Worm (Caenorhabditis elegans) whole organism, L4 larva: ENCODE measurements around the gene bus-8A.
A peak's percentile ranks its signal among the peaks of the same experiment; 100 is the strongest.

Source experiments
- F10B5.3 ChIP-seq: sonication (generic microtip); optimal IDR thresholded peaks from 2 replicates; lab custom pipeline; 2016; ENCODE audit warnings: mild to moderate bottlenecking, missing genetic modification characterization, missing compliant biosample characterization
- F26F4.8 ChIP-seq: fragments of 200-800 bp; sonication (Bioruptor generic); conservative IDR thresholded peaks from 2 replicates; pipeline ENCODE4 v1.3.6; 2022; ENCODE audit warnings: missing genetic modification characterization, missing compliant biosample characterization
- F37D6.2 ChIP-seq: sonication (generic microtip); optimal IDR thresholded peaks from 2 replicates; lab custom pipeline; 2016; ENCODE audit warnings: mild to moderate bottlenecking, missing genetic modification characterization, missing compliant biosample characterization
- F44E2.7 ChIP-seq: fragments of 200-800 bp; sonication (Bioruptor generic); IDR thresholded peaks from 2 replicates; pipeline ENCODE4 v2.1.2; 2022; ENCODE audit warnings: missing genetic modification characterization, missing compliant biosample characterization
- Y5F2A.4 ChIP-seq: fragments of 200-800 bp; sonication (Bioruptor generic); optimal IDR thresholded peaks from 2 replicates; lab custom pipeline; 2018; ENCODE audit warnings: mild to moderate bottlenecking, missing genetic modification characterization, missing compliant biosample characterization
- ZK337.2 ChIP-seq: fragments of 200-800 bp; sonication (Bioruptor generic); IDR thresholded peaks from 2 replicates; pipeline ENCODE4 v1.3.6; 2022; ENCODE audit warnings: missing genetic modification reagents, missing genetic modification characterization, missing compliant biosample characterization
- ZK546.5 ChIP-seq, 2 experiments: sonication (generic microtip); optimal IDR thresholded peaks; 2 replicates each; lab custom pipeline; 2017; ENCODE audit warnings: missing biosample characterization in 2 of 2, missing genetic modification characterization in 2 of 2
- aha-1 ChIP-seq: fragments of 150-350 bp; peaks from one replicate; lab custom pipeline; 2014; ENCODE audit warnings: missing biosample characterization, missing genetic modification characterization
- ama-1 ChIP-seq: fragments of 150-350 bp; optimal IDR thresholded peaks from 2 replicates; lab custom pipeline; 2014; ENCODE audit warnings: inconsistent platforms, mixed read lengths
- attf-4 ChIP-seq: sonication (generic microtip); optimal IDR thresholded peaks from 3 replicates; lab custom pipeline; 2017; ENCODE audit warnings: missing biosample characterization, missing genetic modification characterization
- ceh-20 ChIP-seq: fragments of 200-800 bp; sonication (Bioruptor generic); IDR thresholded peaks from 2 replicates; pipeline ENCODE4 v1.3.6; 2022; ENCODE audit warnings: missing genetic modification reagents, missing genetic modification characterization, missing compliant biosample characterization
- ceh-44 ChIP-seq: fragments of 200-800 bp; sonication (Bioruptor generic); IDR thresholded peaks from 2 replicates; pipeline ENCODE4 v1.3.6; 2022; ENCODE audit warnings: missing genetic modification reagents, missing genetic modification characterization, missing compliant biosample characterization
- cey-2 ChIP-seq: sonication (generic microtip); optimal IDR thresholded peaks from 3 replicates; lab custom pipeline; 2017; ENCODE audit warnings: missing genetic modification characterization, mild to moderate bottlenecking, missing compliant biosample characterization, antibody characterized with exemption, borderline replicate concordance; ENCODE audit not compliant: insufficient read depth
- daf-19 ChIP-seq: fragments of 200-800 bp; sonication (Bioruptor generic); conservative IDR thresholded peaks from 2 replicates; pipeline ENCODE4 v1.3.6; 2022; ENCODE audit warnings: missing genetic modification characterization, missing compliant biosample characterization
- dmd-8 ChIP-seq: fragments of 200-800 bp; sonication (Bioruptor generic); IDR thresholded peaks from 2 replicates; pipeline ENCODE4 v1.3.6; 2022; ENCODE audit warnings: missing genetic modification characterization, missing compliant biosample characterization
- dpl-1 ChIP-seq: fragments of 150-350 bp; optimal IDR thresholded peaks from 2 replicates; lab custom pipeline; 2014; ENCODE audit warnings: missing biosample characterization, missing genetic modification reagents, missing genetic modification characterization
- dve-1 ChIP-seq: sonication (generic microtip); optimal IDR thresholded peaks from 2 replicates; lab custom pipeline; 2017; ENCODE audit warnings: antibody characterized with exemption, mild to moderate bottlenecking, missing genetic modification characterization, missing compliant biosample characterization; ENCODE audit not compliant: insufficient read depth
- egl-27 ChIP-seq: sonication (generic microtip); optimal IDR thresholded peaks from 3 replicates; lab custom pipeline; 2017; ENCODE audit warnings: missing biosample characterization, missing genetic modification reagents, missing genetic modification characterization
- egl-43 ChIP-seq: fragments of 200-800 bp; sonication (Bioruptor generic); IDR thresholded peaks from 2 replicates; pipeline ENCODE4 v1.3.6; 2022; ENCODE audit warnings: missing genetic modification reagents, missing genetic modification characterization, missing compliant biosample characterization
- fos-1 ChIP-seq: fragments of 150-350 bp; optimal IDR thresholded peaks from 2 replicates; lab custom pipeline; 2014; ENCODE audit warnings: missing biosample characterization, missing genetic modification characterization
- hif-1 ChIP-seq, 2 experiments: sonication (generic microtip); optimal IDR thresholded peaks; 2 replicates each; lab custom pipeline; 2016 to 2017; ENCODE audit warnings: missing compliant biosample characterization in 2 of 2, missing genetic modification characterization in 2 of 2, missing genetic modification reagents in 2 of 2, missing genotype in 2 of 2, mild to moderate bottlenecking in 1 of 2
- hlh-11 ChIP-seq: fragments of 200-800 bp; sonication (Bioruptor generic); optimal IDR thresholded peaks from 2 replicates; lab custom pipeline; 2018; ENCODE audit warnings: mild to moderate bottlenecking, missing genetic modification characterization, missing compliant biosample characterization
- hlh-30 ChIP-seq: sonication (generic microtip); optimal IDR thresholded peaks from 2 replicates; lab custom pipeline; 2017; ENCODE audit warnings: antibody characterized with exemption, mild to moderate bottlenecking, missing genetic modification characterization, missing compliant biosample characterization; ENCODE audit not compliant: insufficient read depth
- jun-1 ChIP-seq: fragments of 150-350 bp; optimal IDR thresholded peaks from 2 replicates; lab custom pipeline; 2014; ENCODE audit warnings: missing biosample characterization, missing genetic modification reagents, missing genetic modification characterization
- lin-15B ChIP-seq: fragments of 150-350 bp; sonication (generic microtip); optimal IDR thresholded peaks from 3 replicates; lab custom pipeline; 2014; ENCODE audit warnings: missing biosample characterization, missing genetic modification characterization
- lin-29 ChIP-seq: fragments of 200-800 bp; sonication (Bioruptor generic); IDR thresholded peaks from 2 replicates; pipeline ENCODE4 v1.3.6; 2022; ENCODE audit warnings: missing genetic modification reagents, missing genetic modification characterization, missing compliant biosample characterization
- lsy-2 ChIP-seq, 2 experiments: fragments of 150-350 bp in 1 of 2; sonication (generic microtip) in 1 of 2; optimal IDR thresholded peaks; 2 replicates each; lab custom pipeline; 2014 to 2017; ENCODE audit warnings: missing biosample characterization in 2 of 2, missing genetic modification characterization in 2 of 2
- madf-9 ChIP-seq: fragments of 200-800 bp; sonication (Bioruptor generic); conservative IDR thresholded peaks from 2 replicates; pipeline ENCODE4 v1.3.6; 2022; ENCODE audit warnings: missing genetic modification reagents, missing genetic modification characterization, missing compliant biosample characterization
- mes-2 ChIP-seq: sonication (generic microtip); optimal IDR thresholded peaks from 2 replicates; lab custom pipeline; 2016; ENCODE audit warnings: missing genotype, mild to moderate bottlenecking, missing genetic modification characterization, missing compliant biosample characterization; ENCODE audit not compliant: poor library complexity, severe bottlenecking
- mxl-2 ChIP-seq: fragments of 200-800 bp; sonication (Bioruptor generic); conservative IDR thresholded peaks from 2 replicates; pipeline ENCODE4 v1.3.6; 2022; ENCODE audit warnings: missing genetic modification reagents, missing genetic modification characterization, missing compliant biosample characterization
- nhr-111 ChIP-seq: fragments of 200-800 bp; sonication (Bioruptor generic); optimal IDR thresholded peaks from 2 replicates; lab custom pipeline; 2018; ENCODE audit warnings: mild to moderate bottlenecking, missing genetic modification characterization, missing compliant biosample characterization
- nhr-237 ChIP-seq: sonication (generic microtip); optimal IDR thresholded peaks from 2 replicates; lab custom pipeline; 2017; ENCODE audit warnings: missing biosample characterization, missing genetic modification characterization
- nhr-25 ChIP-seq: sonication (generic microtip); optimal IDR thresholded peaks from 2 replicates; lab custom pipeline; 2017; ENCODE audit warnings: missing genetic modification characterization, mild to moderate bottlenecking, missing compliant biosample characterization, antibody characterized with exemption, moderate library complexity, borderline replicate concordance; ENCODE audit not compliant: insufficient read depth
- nhr-77 ChIP-seq: fragments of 150-350 bp; optimal IDR thresholded peaks from 2 replicates; lab custom pipeline; 2014; ENCODE audit warnings: missing biosample characterization, missing genetic modification characterization
- pqm-1 ChIP-seq: sonication (generic microtip); optimal IDR thresholded peaks from 2 replicates; lab custom pipeline; 2017; ENCODE audit warnings: missing biosample characterization, missing genetic modification characterization
- rbr-2 ChIP-seq: sonication (generic microtip); optimal IDR thresholded peaks from 2 replicates; lab custom pipeline; 2016; ENCODE audit warnings: missing genotype, missing genetic modification characterization, missing compliant biosample characterization
- sdz-12 ChIP-seq: fragments of 200-800 bp; sonication (Bioruptor generic); optimal IDR thresholded peaks from 2 replicates; lab custom pipeline; 2018; ENCODE audit warnings: mild to moderate bottlenecking, missing genetic modification characterization, missing compliant biosample characterization
- set-16 ChIP-seq: fragments of 200-800 bp; sonication (Bioruptor generic); IDR thresholded peaks from 2 replicates; pipeline ENCODE4 v1.3.6; 2022; ENCODE audit warnings: missing genetic modification reagents, missing genetic modification characterization, missing compliant biosample characterization
- snpc-4 ChIP-seq: fragments of 150-350 bp; optimal IDR thresholded peaks from 2 replicates; lab custom pipeline; 2014; ENCODE audit warnings: missing biosample characterization, missing genetic modification characterization
- spr-1 ChIP-seq: sonication (generic microtip); optimal IDR thresholded peaks from 2 replicates; lab custom pipeline; 2016; ENCODE audit warnings: mild to moderate bottlenecking, missing genetic modification characterization, missing compliant biosample characterization
- tag-97 ChIP-seq: fragments of 200-800 bp; sonication (Bioruptor generic); IDR thresholded peaks from 2 replicates; pipeline ENCODE4 v1.3.6; 2022; ENCODE audit warnings: missing genetic modification characterization, missing compliant biosample characterization
- unc-130 ChIP-seq: sonication (generic microtip); optimal IDR thresholded peaks from 2 replicates; lab custom pipeline; 2016; ENCODE audit warnings: missing genetic modification reagents, missing genetic modification characterization, missing compliant biosample characterization
- unc-39 ChIP-seq: sonication (generic microtip); optimal IDR thresholded peaks from 2 replicates; lab custom pipeline; 2017; ENCODE audit warnings: missing biosample characterization, missing genetic modification characterization
- unc-62 ChIP-seq, 3 experiments: fragments of 150-350 bp in 1 of 3; sonication (generic microtip); optimal IDR thresholded peaks in 2 of 3; peaks in 1 of 3; 1 replicate in 1 of 3; 2 replicates in 2 of 3; lab custom pipeline; 2014 to 2017; ENCODE audit warnings: missing biosample characterization in 3 of 3, missing genetic modification characterization in 3 of 3, missing genetic modification reagents in 3 of 3, missing genotype in 1 of 3
- vab-7 ChIP-seq: fragments of 200-800 bp; sonication (Bioruptor generic); IDR thresholded peaks from 2 replicates; pipeline ENCODE4 v1.3.6; 2022; ENCODE audit warnings: missing genetic modification reagents, missing genetic modification characterization, missing compliant biosample characterization
- zag-1 ChIP-seq: fragments of 150-350 bp; optimal IDR thresholded peaks from 2 replicates; lab custom pipeline; 2014; ENCODE audit warnings: missing biosample characterization, missing genetic modification characterization
- zip-2 ChIP-seq: fragments of 150-350 bp; optimal IDR thresholded peaks from 2 replicates; lab custom pipeline; 2014; ENCODE audit warnings: missing biosample characterization, missing genetic modification characterization

Gene bus-8A

DNA sequence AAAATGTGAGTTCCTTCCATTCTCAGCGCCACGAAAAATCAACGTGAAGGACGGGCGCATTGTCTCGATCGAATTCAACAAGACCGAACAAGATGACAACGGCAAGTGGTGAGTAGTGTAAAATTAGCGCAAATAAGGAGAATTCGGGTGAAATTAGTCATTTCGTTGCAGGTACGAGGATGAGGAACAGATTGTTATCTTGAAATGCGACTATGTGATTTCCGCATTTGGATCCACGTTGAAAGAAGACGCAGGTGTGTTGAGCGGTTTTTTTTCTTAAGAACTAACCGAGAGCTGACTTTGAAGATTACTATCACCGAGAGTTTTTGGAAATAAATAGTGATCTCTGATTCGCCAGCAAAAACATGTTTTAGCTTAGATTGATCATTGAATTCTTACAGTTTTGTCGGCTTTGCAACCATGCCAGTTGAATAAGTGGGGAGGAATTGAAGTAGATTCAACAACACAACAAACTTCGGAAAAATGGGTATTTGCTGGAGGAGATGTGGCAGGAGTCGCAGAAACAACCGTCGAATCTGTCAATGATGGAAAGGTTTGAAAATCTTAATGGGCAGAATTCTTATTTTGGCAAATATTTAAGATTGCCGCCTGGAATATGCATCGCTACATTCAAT is 22.5 kb upstream of the bus-8A start:
- peak; percentile 41 for TF ChIP-seq aha-1 (tag; lab: Kevin White, UChicago)
- TF ChIP-seq jun-1 (tag; lab: Kevin White, UChicago) = no peak
- TF ChIP-seq unc-62 (GFP tag; optimal IDR thresholded peaks at IDR 0.05 in 1 of 2; lab: Kevin White, UChicago) = peak in 1 of 2 experiments; percentile 91
- no peak for TF ChIP-seq unc-62 (tag; optimal IDR thresholded peaks at IDR 0.05; lab: Kevin White, UChicago)

DNA sequence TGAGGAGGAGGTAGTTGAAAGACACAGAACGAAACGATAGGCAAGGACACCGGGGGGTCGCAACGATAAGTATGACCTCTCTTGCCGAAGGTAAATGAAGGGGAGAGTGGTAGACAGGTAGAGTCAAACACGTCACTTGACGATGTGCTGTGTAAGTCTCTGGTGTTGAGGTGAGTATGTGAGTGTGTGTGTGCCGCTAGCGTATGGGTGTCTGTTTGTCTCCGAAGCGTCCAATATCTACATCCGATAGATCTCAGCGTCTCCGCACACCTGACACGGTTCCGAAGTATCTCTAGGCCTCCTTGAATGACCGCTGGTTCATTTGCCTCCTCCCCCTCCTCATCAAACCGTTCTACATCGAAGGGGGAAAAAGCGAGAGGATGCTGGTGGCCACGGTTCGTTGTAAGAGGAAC is 17.5 kb upstream of the bus-8A start:
- peak; percentile 95 for TF ChIP-seq nhr-25 (tag; lab: Kevin White, UChicago)
- TF ChIP-seq hlh-11 (tag; lab: Kevin White, UChicago) = peak; percentile 90
- TF ChIP-seq unc-130 (GFP tag; lab: Kevin White, UChicago) = no peak
- no peak for TF ChIP-seq zip-2
- no peak for TF ChIP-seq zag-1 (tag; lab: Kevin White, UChicago)
- no peak for TF ChIP-seq ceh-44
- TF ChIP-seq pqm-1 (tag; lab: Kevin White, UChicago) = peak; percentile 71
- no peak for TF ChIP-seq ZK337.2 (GFP tag; lab: Robert Waterston, UW)
- TF ChIP-seq dmd-8 = no peak
- peak; percentile 38; the same call in 1 of the 2 replicates for TF ChIP-seq set-16 (GFP tag; lab: Robert Waterston, UW)
- no peak for TF ChIP-seq sdz-12 (GFP tag; lab: Kevin White, UChicago)
- 0 out of 2 replicates have a peak, but pooled peaks have one; percentile 14 for TF ChIP-seq madf-9 (GFP tag; lab: Robert Waterston, UW)
- TF ChIP-seq F37D6.2 (tag; lab: Kevin White, UChicago) = no peak
- TF ChIP-seq ama-1 = no peak
- TF ChIP-seq F10B5.3 (tag; lab: Kevin White, UChicago) = no peak
- no peak for TF ChIP-seq egl-43 (GFP tag; lab: Robert Waterston, UW)
- no peak for TF ChIP-seq ceh-20
- peak; percentile 70 for TF ChIP-seq dve-1 (tag; lab: Kevin White, UChicago)
- TF ChIP-seq unc-62 (GFP tag; optimal IDR thresholded peaks at IDR 0.05 in 1 of 2; lab: Kevin White, UChicago) = peak in 1 of 2 experiments; percentile 99
- TF ChIP-seq unc-62 (tag; optimal IDR thresholded peaks at IDR 0.05; lab: Kevin White, UChicago) = no peak
- TF ChIP-seq mxl-2 (GFP tag; lab: Robert Waterston, UW) = no peak
- no peak for TF ChIP-seq lin-15B (tag; lab: Kevin White, UChicago)
- no peak for TF ChIP-seq nhr-111 (GFP tag; lab: Kevin White, UChicago)
- no peak for TF ChIP-seq Y5F2A.4 (GFP tag; lab: Kevin White, UChicago)
- no peak for TF ChIP-seq vab-7 (GFP tag; lab: Robert Waterston, UW)
- no peak for TF ChIP-seq fos-1 (tag; lab: Kevin White, UChicago)
- TF ChIP-seq spr-1 (tag; lab: Kevin White, UChicago) = no peak
- no peak for TF ChIP-seq egl-27 (tag; lab: Kevin White, UChicago)
- TF ChIP-seq aha-1 (tag; lab: Kevin White, UChicago) = peak; percentile 91
- TF ChIP-seq jun-1 (tag; lab: Kevin White, UChicago) = peak; percentile 22
- peak; percentile 34 to 44 for TF ChIP-seq lsy-2 (tag; optimal IDR thresholded peaks at IDR 0.05; lab: Kevin White, UChicago)
- TF ChIP-seq lin-29 = no peak
- no peak for TF ChIP-seq tag-97
- TF ChIP-seq mes-2 (tag; lab: Kevin White, UChicago) = peak; percentile 48
- TF ChIP-seq attf-4 (tag; lab: Kevin White, UChicago) = peak; percentile 36
- TF ChIP-seq hlh-30 = peak; percentile 91
- no peak for TF ChIP-seq snpc-4
- no peak for TF ChIP-seq cey-2 (tag; lab: Kevin White, UChicago)
- TF ChIP-seq ZK546.5 (tag; optimal IDR thresholded peaks at IDR 0.05; lab: Kevin White, UChicago) = no peak
- TF ChIP-seq daf-19 = no peak
- TF ChIP-seq unc-39 (tag; lab: Kevin White, UChicago) = no peak
- TF ChIP-seq hif-1 (tag; optimal IDR thresholded peaks at IDR 0.05; lab: Kevin White, UChicago) = no peak
- TF ChIP-seq rbr-2 (tag; lab: Kevin White, UChicago) = peak; percentile 58
- TF ChIP-seq nhr-77 (tag; lab: Kevin White, UChicago) = peak; percentile 58
- no peak for TF ChIP-seq F44E2.7 (GFP tag; lab: Robert Waterston, UW)
- no peak for TF ChIP-seq dpl-1
- no peak for TF ChIP-seq F26F4.8 (GFP tag; lab: Robert Waterston, UW)
- TF ChIP-seq nhr-237 (tag; lab: Kevin White, UChicago) = no peak
